Fruit fly (Drosophila melanogaster): Measurements from ENCODE around the gene CG31445.
A peak's percentile ranks its signal among the peaks of the same experiment; 100 is the strongest.

DNA sequence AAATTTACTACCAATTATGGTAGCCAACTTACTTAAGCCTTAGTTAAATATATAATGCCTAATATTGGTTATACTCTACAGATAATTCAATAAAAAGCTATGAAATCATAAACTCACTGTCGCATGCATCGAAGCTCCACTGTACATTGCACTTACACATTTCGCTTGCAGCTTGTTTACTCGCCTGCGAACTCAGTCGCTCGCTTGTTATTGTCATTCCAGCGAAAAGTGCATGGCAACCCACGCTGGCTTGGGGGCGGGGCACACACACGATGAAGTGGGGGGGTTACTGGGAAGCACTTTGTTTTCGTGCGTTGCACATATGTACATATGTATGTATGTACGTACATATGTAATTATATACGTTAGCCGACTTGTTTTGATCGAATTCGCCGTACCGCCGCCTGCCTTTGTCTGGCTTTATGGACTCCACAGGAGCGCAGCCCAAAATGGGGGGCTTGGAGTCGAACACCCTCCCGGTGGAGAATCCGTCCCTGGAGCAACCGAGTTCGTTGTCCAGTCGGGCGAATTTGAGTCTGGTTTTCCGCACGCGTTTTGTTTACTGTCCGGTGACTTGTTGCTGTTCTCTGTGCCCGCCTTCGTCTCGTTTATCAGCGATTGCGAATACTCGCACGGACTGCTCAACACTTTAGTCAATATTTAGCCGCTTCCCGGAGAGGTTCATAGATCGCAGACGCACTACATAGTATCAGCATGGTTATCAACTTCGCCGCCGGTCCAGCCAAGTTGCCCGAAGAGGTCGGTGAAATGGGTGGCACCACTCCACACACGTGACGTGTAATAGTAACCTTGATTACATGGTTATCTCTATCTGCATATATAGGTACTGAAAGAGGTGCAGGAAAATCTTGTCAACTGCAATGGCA, 44.6 kb downstream of the CG31445 start, which contains the start of gene CG11899:
- peak; percentile 69 for TF ChIP-seq jim (GFP tag; optimal IDR thresholded peaks at IDR 0.05)
- no peak for TF ChIP-seq lola (GFP tag; optimal IDR thresholded peaks at IDR 0.05)
